Worm (Caenorhabditis elegans): ENCODE results near the gene fbxa-160.

- TF ChIP-seq mep-1 (tag; optimal IDR thresholded peaks at IDR 0.05) = no peak
- no peak for TF ChIP-seq lsy-2 (tag; optimal IDR thresholded peaks at IDR 0.05)
These were observed 30.4 kb upstream of the fbxa-160 start, which contains the start of gene btb-12 for ce11 chrII:1654917-1655316.

Data from whole organism, mixed stage, embryonic.